Worm (Caenorhabditis elegans) whole organism, L4 larva: ENCODE measurements around the gene C45B2.3.

Experiments
- F26F4.8 ChIP-seq: fragments of 200-800 bp; sonication (Bioruptor generic); conservative IDR thresholded peaks from 2 replicates; pipeline ENCODE4 v1.3.6; 2022; ENCODE audit warnings: missing genetic modification characterization, missing compliant biosample characterization
- T26A8.4 ChIP-seq: fragments of 200-800 bp; sonication (Bioruptor generic); IDR thresholded peaks from 2 replicates; pipeline ENCODE4 v1.3.6; 2022; ENCODE audit warnings: missing genetic modification characterization, missing compliant biosample characterization
- Y75B8A.6 ChIP-seq: fragments of 200-800 bp; sonication (Bioruptor generic); IDR thresholded peaks from 2 replicates; pipeline ENCODE4 v1.3.6; 2022; ENCODE audit warnings: missing genetic modification reagents, missing genetic modification characterization, missing compliant biosample characterization
- aha-1 ChIP-seq: fragments of 150-350 bp; peaks from one replicate; lab custom pipeline; 2014; ENCODE audit warnings: missing biosample characterization, missing genetic modification characterization
- ceh-28 ChIP-seq: fragments of 150-350 bp; optimal IDR thresholded peaks from 2 replicates; lab custom pipeline; 2014; ENCODE audit warnings: missing biosample characterization, missing genetic modification reagents, missing genetic modification characterization
- ceh-44 ChIP-seq: fragments of 200-800 bp; sonication (Bioruptor generic); IDR thresholded peaks from 2 replicates; pipeline ENCODE4 v1.3.6; 2022; ENCODE audit warnings: missing genetic modification reagents, missing genetic modification characterization, missing compliant biosample characterization
- ceh-82 ChIP-seq: sonication (generic microtip); optimal IDR thresholded peaks from 2 replicates; lab custom pipeline; 2017; ENCODE audit warnings: missing biosample characterization, missing genetic modification characterization
- ces-1 ChIP-seq: fragments of 150-350 bp; sonication (generic microtip); optimal IDR thresholded peaks from 4 replicates; lab custom pipeline; 2014; ENCODE audit warnings: missing biosample characterization, missing genetic modification reagents, missing genetic modification characterization
- ctbp-1 ChIP-seq: fragments of 200-800 bp; sonication (Bioruptor generic); IDR thresholded peaks from 2 replicates; pipeline ENCODE4 v1.3.6; 2022; ENCODE audit warnings: missing genetic modification reagents, missing genetic modification characterization, missing compliant biosample characterization
- daf-16 ChIP-seq, 3 experiments: sonication (generic microtip); optimal IDR thresholded peaks; 2 replicates each; lab custom pipeline; 2016 to 2017; ENCODE audit warnings: missing genetic modification characterization in 3 of 3, missing genetic modification reagents in 3 of 3, mild to moderate bottlenecking in 2 of 3, missing compliant biosample characterization in 2 of 3, missing biosample characterization in 1 of 3, moderate library complexity in 1 of 3
- daf-8 ChIP-seq: fragments of 200-800 bp; sonication (Bioruptor generic); IDR thresholded peaks from 2 replicates; pipeline ENCODE4 v1.3.6; 2022; ENCODE audit warnings: missing genetic modification characterization, missing compliant biosample characterization
- dmd-6 ChIP-seq: fragments of 200-800 bp; sonication (Bioruptor generic); IDR thresholded peaks from 2 replicates; pipeline ENCODE4 v1.3.6; 2022; ENCODE audit warnings: missing genetic modification reagents, missing genetic modification characterization, missing compliant biosample characterization
- dmd-9 ChIP-seq: fragments of 200-800 bp; sonication (Bioruptor generic); IDR thresholded peaks from 2 replicates; pipeline ENCODE4 v1.3.6; 2022; ENCODE audit warnings: missing genetic modification reagents, missing genetic modification characterization, missing compliant biosample characterization
- dpl-1 ChIP-seq: fragments of 150-350 bp; optimal IDR thresholded peaks from 2 replicates; lab custom pipeline; 2014; ENCODE audit warnings: missing biosample characterization, missing genetic modification reagents, missing genetic modification characterization
- dve-1 ChIP-seq: sonication (generic microtip); optimal IDR thresholded peaks from 2 replicates; lab custom pipeline; 2017; ENCODE audit warnings: antibody characterized with exemption, mild to moderate bottlenecking, missing genetic modification characterization, missing compliant biosample characterization; ENCODE audit not compliant: insufficient read depth
- hlh-11 ChIP-seq: fragments of 200-800 bp; sonication (Bioruptor generic); optimal IDR thresholded peaks from 2 replicates; lab custom pipeline; 2018; ENCODE audit warnings: mild to moderate bottlenecking, missing genetic modification characterization, missing compliant biosample characterization
- hlh-30 ChIP-seq: sonication (generic microtip); optimal IDR thresholded peaks from 2 replicates; lab custom pipeline; 2017; ENCODE audit warnings: antibody characterized with exemption, mild to moderate bottlenecking, missing genetic modification characterization, missing compliant biosample characterization; ENCODE audit not compliant: insufficient read depth
- lin-1 ChIP-seq: fragments of 200-800 bp; sonication (Bioruptor generic); IDR thresholded peaks from 2 replicates; pipeline ENCODE4 v1.3.6; 2022; ENCODE audit warnings: missing genetic modification reagents, missing genetic modification characterization, missing compliant biosample characterization
- lin-13 ChIP-seq: fragments of 150-350 bp; optimal IDR thresholded peaks from 2 replicates; lab custom pipeline; 2014; ENCODE audit warnings: missing biosample characterization, missing genetic modification reagents, missing genetic modification characterization
- lin-39 ChIP-seq: fragments of 150-350 bp; optimal IDR thresholded peaks from 2 replicates; lab custom pipeline; 2014; ENCODE audit warnings: missing biosample characterization, missing genetic modification reagents, missing genetic modification characterization
- lir-3 ChIP-seq: sonication (generic microtip); optimal IDR thresholded peaks from 2 replicates; lab custom pipeline; 2016; ENCODE audit warnings: mild to moderate bottlenecking, missing genetic modification characterization, missing compliant biosample characterization
- madf-9 ChIP-seq: fragments of 200-800 bp; sonication (Bioruptor generic); conservative IDR thresholded peaks from 2 replicates; pipeline ENCODE4 v1.3.6; 2022; ENCODE audit warnings: missing genetic modification reagents, missing genetic modification characterization, missing compliant biosample characterization
- mes-2 ChIP-seq: sonication (generic microtip); optimal IDR thresholded peaks from 2 replicates; lab custom pipeline; 2016; ENCODE audit warnings: missing genotype, mild to moderate bottlenecking, missing genetic modification characterization, missing compliant biosample characterization; ENCODE audit not compliant: poor library complexity, severe bottlenecking
- nhr-10 ChIP-seq: fragments of 150-350 bp; optimal IDR thresholded peaks from 2 replicates; lab custom pipeline; 2014; ENCODE audit warnings: missing biosample characterization, missing genetic modification characterization
- nhr-111 ChIP-seq: fragments of 200-800 bp; sonication (Bioruptor generic); optimal IDR thresholded peaks from 2 replicates; lab custom pipeline; 2018; ENCODE audit warnings: mild to moderate bottlenecking, missing genetic modification characterization, missing compliant biosample characterization
- nhr-237 ChIP-seq: sonication (generic microtip); optimal IDR thresholded peaks from 2 replicates; lab custom pipeline; 2017; ENCODE audit warnings: missing biosample characterization, missing genetic modification characterization
- nhr-25 ChIP-seq: sonication (generic microtip); optimal IDR thresholded peaks from 2 replicates; lab custom pipeline; 2017; ENCODE audit warnings: missing genetic modification characterization, mild to moderate bottlenecking, missing compliant biosample characterization, antibody characterized with exemption, moderate library complexity, borderline replicate concordance; ENCODE audit not compliant: insufficient read depth
- nhr-28 ChIP-seq: fragments of 150-350 bp; optimal IDR thresholded peaks from 2 replicates; lab custom pipeline; 2014; ENCODE audit warnings: missing biosample characterization, missing genetic modification characterization
- nhr-41 ChIP-seq: fragments of 200-800 bp; sonication (Bioruptor generic); IDR thresholded peaks from 2 replicates; pipeline ENCODE4 v1.3.6; 2022; ENCODE audit warnings: missing genetic modification reagents, missing genetic modification characterization, missing compliant biosample characterization
- nhr-77 ChIP-seq: fragments of 150-350 bp; optimal IDR thresholded peaks from 2 replicates; lab custom pipeline; 2014; ENCODE audit warnings: missing biosample characterization, missing genetic modification characterization
- pha-4 ChIP-seq, 2 experiments: fragments of 150-350 bp in 1 of 2; fragments of 200-800 bp in 1 of 2; sonication (Bioruptor generic) in 1 of 2; IDR thresholded peaks in 1 of 2; optimal IDR thresholded peaks in 1 of 2; 2 replicates each; pipeline versions ENCODE4 v1.3.6 to Lab custom; 2014 to 2022; ENCODE audit warnings: missing genetic modification characterization in 2 of 2, missing genetic modification reagents in 2 of 2, missing biosample characterization in 1 of 2, missing compliant biosample characterization in 1 of 2
- php-3 ChIP-seq: fragments of 200-800 bp; sonication (Bioruptor generic); IDR thresholded peaks from 2 replicates; pipeline ENCODE4 v1.3.6; 2022; ENCODE audit warnings: missing genetic modification reagents, missing genetic modification characterization, missing compliant biosample characterization
- pqm-1 ChIP-seq: sonication (generic microtip); optimal IDR thresholded peaks from 2 replicates; lab custom pipeline; 2017; ENCODE audit warnings: missing biosample characterization, missing genetic modification characterization
- rbr-2 ChIP-seq: sonication (generic microtip); optimal IDR thresholded peaks from 2 replicates; lab custom pipeline; 2016; ENCODE audit warnings: missing genotype, missing genetic modification characterization, missing compliant biosample characterization
- saeg-2 ChIP-seq: fragments of 200-800 bp; sonication (Bioruptor generic); IDR thresholded peaks from 2 replicates; pipeline ENCODE4 v1.3.6; 2022; ENCODE audit warnings: missing genetic modification reagents, missing genetic modification characterization, missing compliant biosample characterization
- sdz-12 ChIP-seq: fragments of 200-800 bp; sonication (Bioruptor generic); optimal IDR thresholded peaks from 2 replicates; lab custom pipeline; 2018; ENCODE audit warnings: mild to moderate bottlenecking, missing genetic modification characterization, missing compliant biosample characterization
- set-16 ChIP-seq: fragments of 200-800 bp; sonication (Bioruptor generic); IDR thresholded peaks from 2 replicates; pipeline ENCODE4 v1.3.6; 2022; ENCODE audit warnings: missing genetic modification reagents, missing genetic modification characterization, missing compliant biosample characterization
- snpc-4 ChIP-seq: fragments of 150-350 bp; optimal IDR thresholded peaks from 2 replicates; lab custom pipeline; 2014; ENCODE audit warnings: missing biosample characterization, missing genetic modification characterization
- tag-97 ChIP-seq: fragments of 200-800 bp; sonication (Bioruptor generic); IDR thresholded peaks from 2 replicates; pipeline ENCODE4 v1.3.6; 2022; ENCODE audit warnings: missing genetic modification characterization, missing compliant biosample characterization
- unc-130 ChIP-seq: sonication (generic microtip); optimal IDR thresholded peaks from 2 replicates; lab custom pipeline; 2016; ENCODE audit warnings: missing genetic modification reagents, missing genetic modification characterization, missing compliant biosample characterization
- unc-62 ChIP-seq, 3 experiments: fragments of 150-350 bp in 1 of 3; sonication (generic microtip); optimal IDR thresholded peaks in 2 of 3; peaks in 1 of 3; 1 replicate in 1 of 3; 2 replicates in 2 of 3; lab custom pipeline; 2014 to 2017; ENCODE audit warnings: missing biosample characterization in 3 of 3, missing genetic modification characterization in 3 of 3, missing genetic modification reagents in 3 of 3, missing genotype in 1 of 3
- zag-1 ChIP-seq: fragments of 150-350 bp; optimal IDR thresholded peaks from 2 replicates; lab custom pipeline; 2014; ENCODE audit warnings: missing biosample characterization, missing genetic modification characterization
- zfp-2 ChIP-seq: sonication (generic microtip); optimal IDR thresholded peaks from 2 replicates; lab custom pipeline; 2016; ENCODE audit warnings: mild to moderate bottlenecking, missing genetic modification characterization, missing compliant biosample characterization
- zip-2 ChIP-seq: fragments of 150-350 bp; optimal IDR thresholded peaks from 2 replicates; lab custom pipeline; 2014; ENCODE audit warnings: missing biosample characterization, missing genetic modification characterization

Gene C45B2.3

DNA sequence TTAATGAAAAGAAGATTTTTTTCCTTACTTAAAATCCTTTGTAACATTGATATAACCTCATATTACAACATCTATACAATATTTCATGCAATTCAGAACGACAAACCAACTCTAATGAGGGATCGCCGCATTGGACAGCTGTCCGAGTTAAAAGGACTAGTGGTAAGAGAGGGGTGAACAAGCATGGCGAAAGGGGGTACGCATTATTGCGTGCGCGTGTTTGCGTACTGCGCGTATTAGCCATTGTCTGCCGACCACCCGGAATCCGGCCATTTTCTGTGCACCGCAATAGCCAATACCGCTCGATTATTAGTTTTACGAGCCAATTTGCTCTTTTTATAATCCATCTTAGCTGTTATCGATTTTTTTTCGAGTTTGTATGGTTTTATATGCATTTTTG, 14.8 kb downstream of the C45B2.3 start, which contains the start of gene C15H9.4 (continued):
- no peak for TF ChIP-seq unc-130 (GFP tag; lab: Kevin White, UChicago)

DNA sequence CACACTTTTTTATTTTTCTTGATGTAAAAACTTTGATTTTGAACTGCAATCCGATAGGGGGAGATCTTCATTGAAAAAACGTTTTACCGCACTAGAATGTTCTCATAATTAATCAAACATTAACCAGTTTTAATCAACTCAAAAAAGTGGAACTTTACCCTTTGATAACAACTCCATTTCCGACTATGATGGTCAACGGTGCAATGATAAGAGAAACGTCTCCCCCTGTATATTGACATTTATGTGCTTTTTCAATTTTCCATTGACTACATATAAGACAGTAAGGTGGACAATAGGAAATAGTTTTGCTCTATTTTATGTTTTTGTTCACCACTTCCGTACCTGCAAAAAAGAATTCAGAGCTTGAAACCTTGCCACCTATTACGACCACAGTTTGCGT, 15.7 kb downstream of the C45B2.3 start:
- TF ChIP-seq aha-1 (peak; percentile 13), ces-1 (GFP tag; lab: Kevin White, UChicago) (no peak), nhr-25 (no peak), nhr-41 (GFP tag; lab: Robert Waterston, UW) (peak; percentile 19; the same call in 1 of the 2 replicates), zag-1 (tag; lab: Kevin White, UChicago) (no peak), php-3 (peak; percentile 51; the same call in 1 of the 2 replicates), sdz-12 (GFP tag; lab: Kevin White, UChicago) (no peak), pha-4 (GFP tag; IDR thresholded peaks at IDR 0.05; lab: Robert Waterston, UW) (no peak), pha-4 (tag; optimal IDR thresholded peaks at IDR 0.05; lab: Kevin White, UChicago) (no peak), T26A8.4 (GFP tag; lab: Robert Waterston, UW) (no peak), madf-9 (GFP tag; lab: Robert Waterston, UW) (no peak), lin-1 (GFP tag; lab: Robert Waterston, UW) (0 out of 2 replicates have a peak, but pooled peaks have one; percentile 38), mes-2 (tag; lab: Kevin White, UChicago) (peak; percentile 50), lin-13 (GFP tag; lab: Kevin White, UChicago) (no peak), hlh-30 (tag; lab: Kevin White, UChicago) (no peak), nhr-77 (tag; lab: Kevin White, UChicago) (peak; percentile 52), nhr-28 (tag; lab: Kevin White, UChicago) (peak; percentile 90), set-16 (GFP tag; lab: Robert Waterston, UW) (no peak), lin-39 (tag; lab: Kevin White, UChicago) (no peak), hlh-11 (peak; percentile 49), daf-8 (no peak), dve-1 (tag; lab: Kevin White, UChicago) (peak; percentile 57), lir-3 (no peak), F26F4.8 (GFP tag; lab: Robert Waterston, UW) (no peak), nhr-10 (no peak), daf-16 (GFP tag; optimal IDR thresholded peaks at IDR 0.05; lab: Kevin White, UChicago) (no peak), daf-16 (tag; optimal IDR thresholded peaks at IDR 0.05; lab: Kevin White, UChicago) (peak; percentile 84), nhr-111 (GFP tag; lab: Kevin White, UChicago) (no peak), Y75B8A.6 (GFP tag; lab: Robert Waterston, UW) (no peak), dmd-6 (GFP tag; lab: Robert Waterston, UW) (peak; percentile 67), pqm-1 (peak; percentile 96), ceh-28 (no peak)
- TF ChIP-seq, all 104 proteins: peak for 12

DNA sequence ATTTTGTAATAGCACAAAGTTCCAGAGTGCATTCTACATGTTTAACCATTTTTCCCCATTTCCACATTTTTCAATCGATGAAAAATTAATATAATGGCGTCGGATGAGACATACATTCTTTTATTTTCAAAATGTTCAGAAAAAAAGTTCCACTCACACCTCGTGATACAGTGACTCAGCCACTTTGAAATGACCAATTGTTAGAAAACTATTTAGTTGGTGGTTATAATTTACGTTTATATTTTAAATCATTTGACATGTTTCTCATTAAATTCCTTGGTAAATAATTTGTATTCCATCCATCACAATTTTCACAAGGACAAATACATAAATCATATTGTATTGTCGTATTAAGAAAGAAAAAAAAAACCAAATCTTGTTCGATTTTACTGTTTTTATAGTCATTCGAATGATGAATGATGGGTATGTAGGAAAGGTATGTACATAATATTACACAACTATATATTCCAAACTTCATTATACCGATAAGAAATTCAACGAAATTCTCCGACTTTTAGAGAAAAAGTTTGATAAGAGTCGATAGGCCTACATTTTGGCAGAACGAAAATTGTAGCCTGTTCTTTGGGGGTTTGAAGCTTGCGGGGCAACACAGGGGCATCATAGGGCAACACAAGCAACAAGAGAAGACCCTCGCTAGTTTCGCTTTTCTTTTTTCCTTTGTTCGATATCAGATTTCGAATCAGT, 17.8 kb downstream of the C45B2.3 start:
- TF ChIP-seq dmd-9 (GFP tag; lab: Robert Waterston, UW) (no peak), sdz-12 (GFP tag; lab: Kevin White, UChicago) (no peak), nhr-237 (tag; lab: Kevin White, UChicago) (no peak), set-16 (GFP tag; lab: Robert Waterston, UW) (no peak), saeg-2 (no peak), ceh-44 (no peak), dpl-1 (no peak), ceh-28 (no peak), unc-62 (GFP tag; optimal IDR thresholded peaks at IDR 0.05 in 1 of 2; lab: Kevin White, UChicago) (peak in 1 of 2 experiments; percentile 13), unc-62 (tag; optimal IDR thresholded peaks at IDR 0.05; lab: Kevin White, UChicago) (no peak), tag-97 (no peak), rbr-2 (tag; lab: Kevin White, UChicago) (no peak), ctbp-1 (GFP tag; lab: Robert Waterston, UW) (no peak), ceh-82 (tag; lab: Kevin White, UChicago) (no peak), zag-1 (tag; lab: Kevin White, UChicago) (no peak), dmd-6 (GFP tag; lab: Robert Waterston, UW) (peak; percentile 40; the same call in 1 of the 2 replicates), aha-1 (peak; percentile 93), nhr-41 (GFP tag; lab: Robert Waterston, UW) (no peak), zfp-2 (tag; lab: Kevin White, UChicago) (no peak), hlh-30 (tag; lab: Kevin White, UChicago) (no peak), zip-2 (tag; lab: Kevin White, UChicago) (no peak), php-3 (peak; percentile 66; the same call in 1 of the 2 replicates), snpc-4 (no peak), lin-1 (GFP tag; lab: Robert Waterston, UW) (no peak), pha-4 (GFP tag; IDR thresholded peaks at IDR 0.05; lab: Robert Waterston, UW) (no peak), pha-4 (tag; optimal IDR thresholded peaks at IDR 0.05; lab: Kevin White, UChicago) (no peak)
